Worm (Caenorhabditis elegans) whole organism, young adult: ENCODE data around the gene crh-2.

ENCODE experiments used
- F22D6.2 ChIP-seq: sonication (generic microtip); optimal IDR thresholded peaks from 2 replicates; lab custom pipeline; 2016; ENCODE audit warnings: mild to moderate bottlenecking, missing genetic modification characterization, missing compliant biosample characterization
- F23B12.7 ChIP-seq: sonication (generic microtip); optimal IDR thresholded peaks from 2 replicates; lab custom pipeline; 2017; ENCODE audit warnings: missing genetic modification characterization, mild to moderate bottlenecking, missing compliant biosample characterization, antibody characterized with exemption, moderate library complexity; ENCODE audit not compliant: insufficient read depth
- F33H1.4 ChIP-seq: fragments of 200-800 bp; sonication (Bioruptor generic); IDR thresholded peaks from 2 replicates; pipeline ENCODE4 v1.3.6; 2022; ENCODE audit warnings: missing genetic modification reagents, missing genetic modification characterization, missing compliant biosample characterization
- F39B2.1 ChIP-seq: fragments of 200-800 bp; sonication (Bioruptor generic); IDR thresholded peaks from 2 replicates; pipeline ENCODE4 v1.3.6; 2022; ENCODE audit warnings: missing genetic modification reagents, missing genetic modification characterization, missing compliant biosample characterization
- F57A8.1 ChIP-seq: fragments of 200-800 bp; sonication (Bioruptor generic); optimal IDR thresholded peaks from 2 replicates; lab custom pipeline; 2018; ENCODE audit warnings: mild to moderate bottlenecking, missing genetic modification characterization, moderate library complexity, missing compliant biosample characterization
- K11D2.4 ChIP-seq: fragments of 200-800 bp; sonication (Bioruptor generic); IDR thresholded peaks from 2 replicates; pipeline ENCODE4 v1.3.6; 2022; ENCODE audit warnings: missing genetic modification reagents, missing genetic modification characterization, missing compliant biosample characterization
- T07F8.4 ChIP-seq: sonication (generic microtip); optimal IDR thresholded peaks from 2 replicates; lab custom pipeline; 2016; ENCODE audit warnings: mild to moderate bottlenecking, missing genetic modification characterization, moderate library complexity, missing compliant biosample characterization
- Y95B8A.8 ChIP-seq: fragments of 200-800 bp; sonication (Bioruptor generic); IDR thresholded peaks from 2 replicates; pipeline ENCODE4 v1.3.6; 2022; ENCODE audit warnings: missing genetic modification reagents, missing genetic modification characterization, missing compliant biosample characterization
- akir-1 ChIP-seq: fragments of 200-800 bp; sonication (Bioruptor generic); optimal IDR thresholded peaks from 2 replicates; lab custom pipeline; 2018; ENCODE audit warnings: mild to moderate bottlenecking, missing genetic modification characterization, moderate library complexity, missing compliant biosample characterization
- aptf-2 ChIP-seq: fragments of 200-800 bp; sonication (Bioruptor generic); conservative IDR thresholded peaks from 2 replicates; pipeline ENCODE4 v1.3.6; 2022; ENCODE audit warnings: missing genetic modification reagents, missing genetic modification characterization, missing compliant biosample characterization
- atf-7 ChIP-seq: sonication (generic microtip); optimal IDR thresholded peaks from 2 replicates; lab custom pipeline; 2017; ENCODE audit warnings: mild to moderate bottlenecking, missing genetic modification characterization, missing compliant biosample characterization
- athp-1 ChIP-seq: sonication (generic microtip); optimal IDR thresholded peaks from 2 replicates; lab custom pipeline; 2017; ENCODE audit warnings: mild to moderate bottlenecking, missing genetic modification characterization, missing compliant biosample characterization
- bed-1 ChIP-seq: fragments of 200-800 bp; sonication (Bioruptor generic); IDR thresholded peaks from 2 replicates; pipeline ENCODE4 v1.3.6; 2022; ENCODE audit warnings: missing genetic modification reagents, missing genetic modification characterization, missing compliant biosample characterization
- ccch-3 ChIP-seq: fragments of 200-800 bp; sonication (Bioruptor generic); optimal IDR thresholded peaks from 2 replicates; lab custom pipeline; 2018; ENCODE audit warnings: mild to moderate bottlenecking, missing genetic modification characterization, missing compliant biosample characterization
- cebp-2 ChIP-seq: fragments of 200-800 bp; sonication (Bioruptor generic); IDR thresholded peaks from 2 replicates; pipeline ENCODE4 v1.3.6; 2022; ENCODE audit warnings: missing genetic modification characterization, missing compliant biosample characterization
- ceh-79 ChIP-seq: sonication (generic microtip); optimal IDR thresholded peaks from 2 replicates; lab custom pipeline; 2017; ENCODE audit warnings: mild to moderate bottlenecking, missing genetic modification characterization, missing compliant biosample characterization
- ceh-91 ChIP-seq: fragments of 200-800 bp; sonication (Bioruptor generic); IDR thresholded peaks from 2 replicates; pipeline ENCODE4 v1.3.6; 2022; ENCODE audit warnings: missing genetic modification reagents, missing genetic modification characterization, missing compliant biosample characterization
- chd-7 ChIP-seq: sonication (generic microtip); optimal IDR thresholded peaks from 2 replicates; lab custom pipeline; 2016; ENCODE audit warnings: mild to moderate bottlenecking, missing genetic modification characterization, moderate library complexity, missing compliant biosample characterization
- dox-1 ChIP-seq: fragments of 200-800 bp; sonication (Bioruptor generic); IDR thresholded peaks from 2 replicates; pipeline ENCODE4 v1.3.6; 2022; ENCODE audit warnings: missing genetic modification reagents, missing genetic modification characterization, missing compliant biosample characterization
- dpl-1 ChIP-seq: fragments of 150-350 bp; optimal IDR thresholded peaks from 2 replicates; lab custom pipeline; 2014; ENCODE audit warnings: missing biosample characterization, missing genetic modification reagents, missing genetic modification characterization
- gei-17 ChIP-seq: fragments of 200-800 bp; sonication (Bioruptor generic); optimal IDR thresholded peaks from 2 replicates; lab custom pipeline; 2018; ENCODE audit warnings: mild to moderate bottlenecking, missing genetic modification characterization, missing compliant biosample characterization
- him-1 ChIP-seq: sonication (generic microtip); optimal IDR thresholded peaks from 2 replicates; lab custom pipeline; 2016; ENCODE audit warnings: missing genotype, missing genetic modification reagents, missing genetic modification characterization, missing compliant biosample characterization
- hlh-12 ChIP-seq: sonication (generic microtip); optimal IDR thresholded peaks from 2 replicates; lab custom pipeline; 2016; ENCODE audit warnings: missing genetic modification characterization, missing compliant biosample characterization
- hmg-1.2 ChIP-seq: fragments of 200-800 bp; sonication (Bioruptor generic); IDR thresholded peaks from 2 replicates; pipeline ENCODE4 v1.3.6; 2022; ENCODE audit warnings: missing genetic modification reagents, missing genetic modification characterization, missing compliant biosample characterization
- hsf-1 ChIP-seq: fragments of 200-800 bp; sonication (Bioruptor generic); IDR thresholded peaks from 2 replicates; pipeline ENCODE4 v1.3.6; 2022; ENCODE audit warnings: missing genetic modification reagents, missing genetic modification characterization, missing compliant biosample characterization
- lag-1 ChIP-seq: fragments of 200-800 bp; sonication (Bioruptor generic); IDR thresholded peaks from 2 replicates; pipeline ENCODE4 v1.3.6; 2022; ENCODE audit warnings: missing genetic modification reagents, missing genetic modification characterization, missing compliant biosample characterization
- lin-40 ChIP-seq: sonication (generic microtip); optimal IDR thresholded peaks from 2 replicates; lab custom pipeline; 2016; ENCODE audit warnings: missing genetic modification characterization, mild to moderate bottlenecking, missing compliant biosample characterization, missing genotype, missing genetic modification reagents
- lin-54 ChIP-seq: fragments of 200-800 bp; sonication (Bioruptor generic); optimal IDR thresholded peaks from 2 replicates; lab custom pipeline; 2018; ENCODE audit warnings: mild to moderate bottlenecking, missing genetic modification characterization, missing compliant biosample characterization
- lir-1 ChIP-seq: fragments of 200-800 bp; sonication (Bioruptor generic); conservative IDR thresholded peaks from 2 replicates; pipeline ENCODE4 v1.3.6; 2022; ENCODE audit warnings: missing genetic modification reagents, missing genetic modification characterization, missing compliant biosample characterization
- madf-10 ChIP-seq: sonication (generic microtip); optimal IDR thresholded peaks from 2 replicates; lab custom pipeline; 2016; ENCODE audit warnings: mild to moderate bottlenecking, missing genetic modification characterization, missing compliant biosample characterization
- mcd-1 ChIP-seq: fragments of 200-800 bp; sonication (Bioruptor generic); IDR thresholded peaks from 2 replicates; pipeline ENCODE4 v1.3.6; 2022; ENCODE audit warnings: missing genetic modification reagents, missing genetic modification characterization, missing compliant biosample characterization
- nfyb-1 ChIP-seq: fragments of 200-800 bp; sonication (Bioruptor generic); IDR thresholded peaks from 2 replicates; pipeline ENCODE4 v1.3.6; 2022; ENCODE audit warnings: missing genetic modification reagents, missing genetic modification characterization, missing compliant biosample characterization
- nhr-80 ChIP-seq: sonication (generic microtip); optimal IDR thresholded peaks from 2 replicates; lab custom pipeline; 2016; ENCODE audit warnings: missing genetic modification characterization, missing compliant biosample characterization
- nhr-90 ChIP-seq: sonication (generic microtip); optimal IDR thresholded peaks from 2 replicates; lab custom pipeline; 2016; ENCODE audit warnings: missing genotype, mild to moderate bottlenecking, missing genetic modification characterization, missing compliant biosample characterization
- rcor-1 ChIP-seq: fragments of 200-800 bp; sonication (Bioruptor generic); IDR thresholded peaks from 2 replicates; pipeline ENCODE4 v1.3.6; 2022; ENCODE audit warnings: missing genetic modification reagents, missing genetic modification characterization, missing compliant biosample characterization
- rpc-1 ChIP-seq, 2 experiments: fragments of 150-350 bp in 1 of 2; sonication (generic microtip) in 1 of 2; optimal IDR thresholded peaks; 2 replicates each; lab custom pipeline; 2014 to 2018; ENCODE audit warnings: missing biosample characterization in 1 of 2, missing genetic modification characterization in 1 of 2, missing genetic modification reagents in 1 of 2, missing genotype in 1 of 2
- sea-2 ChIP-seq: fragments of 200-800 bp; sonication (Bioruptor generic); IDR thresholded peaks from 2 replicates; pipeline ENCODE4 v1.3.6; 2022; ENCODE audit warnings: missing genetic modification characterization, missing compliant biosample characterization
- snpc-1.1 ChIP-seq: sonication (generic microtip); optimal IDR thresholded peaks from 2 replicates; lab custom pipeline; 2017; ENCODE audit warnings: missing genetic modification characterization, mild to moderate bottlenecking, missing compliant biosample characterization, antibody characterized with exemption, moderate library complexity, missing genotype, missing genetic modification reagents; ENCODE audit not compliant: insufficient read depth
- snpc-1.3 ChIP-seq: sonication (generic microtip); optimal IDR thresholded peaks from 2 replicates; lab custom pipeline; 2017; ENCODE audit warnings: missing genetic modification characterization, mild to moderate bottlenecking, missing compliant biosample characterization, antibody characterized with exemption, moderate library complexity, missing genotype, missing genetic modification reagents; ENCODE audit not compliant: insufficient read depth
- xnd-1 ChIP-seq: sonication (generic microtip); optimal IDR thresholded peaks from 2 replicates; lab custom pipeline; 2016; ENCODE audit warnings: missing genotype, missing genetic modification reagents, missing genetic modification characterization, missing compliant biosample characterization
- ztf-3 ChIP-seq: fragments of 200-800 bp; sonication (Bioruptor generic); optimal IDR thresholded peaks from 2 replicates; lab custom pipeline; 2018; ENCODE audit warnings: mild to moderate bottlenecking, missing genetic modification characterization, missing compliant biosample characterization

crh-2 gene

DNA sequence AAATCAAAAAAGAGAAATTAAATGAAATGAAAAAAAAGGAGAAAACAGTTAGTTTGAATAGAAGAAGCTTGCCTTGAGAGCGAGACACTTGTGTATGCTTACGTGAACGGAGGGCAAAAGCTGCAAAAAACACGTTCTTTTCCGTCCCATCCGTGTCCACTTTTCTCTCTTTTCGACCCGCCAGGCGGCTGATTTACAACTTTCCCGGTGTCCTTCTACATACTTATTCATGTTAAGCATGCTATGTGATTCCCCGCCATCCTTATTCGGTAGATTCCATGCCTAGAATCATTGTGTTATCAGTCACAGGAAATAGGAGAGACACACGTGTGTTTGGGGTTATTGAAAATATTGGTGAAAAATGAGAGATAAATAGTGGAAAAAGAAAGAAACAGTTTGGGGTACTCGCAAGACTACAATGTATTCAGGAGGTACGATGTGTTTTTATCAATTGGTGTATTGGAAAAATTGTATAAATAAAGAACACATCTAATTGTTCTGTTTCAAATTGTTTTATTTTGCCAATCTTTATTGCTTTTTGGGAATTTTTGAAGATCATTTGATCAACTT, 45.3 kb downstream of the crh-2 start, which contains the start of gene nas-29:
nas-29 (minus strand) TSS at position 92 of the 570 bp plus-strand sequence.
- TF ChIP-seq snpc-1.3 (tag; lab: Kevin White, UChicago), result no peak
- no peak for TF ChIP-seq snpc-1.1 (tag; lab: Kevin White, UChicago)
- no peak for TF ChIP-seq lag-1 (GFP tag; lab: Robert Waterston, UW)
- peak; percentile 79 for TF ChIP-seq nhr-80
- TF ChIP-seq K11D2.4 (GFP tag; lab: Robert Waterston, UW), result no peak
- TF ChIP-seq xnd-1 (tag; lab: Kevin White, UChicago), result no peak
- no peak for TF ChIP-seq athp-1 (tag; lab: Kevin White, UChicago)
- no peak for TF ChIP-seq F22D6.2 (tag; lab: Kevin White, UChicago)
- 0 out of 2 replicates have a peak, but pooled peaks have one; percentile 29 for TF ChIP-seq dox-1 (GFP tag; lab: Robert Waterston, UW)
- no peak for TF ChIP-seq F57A8.1 (GFP tag; lab: Kevin White, UChicago)

DNA sequence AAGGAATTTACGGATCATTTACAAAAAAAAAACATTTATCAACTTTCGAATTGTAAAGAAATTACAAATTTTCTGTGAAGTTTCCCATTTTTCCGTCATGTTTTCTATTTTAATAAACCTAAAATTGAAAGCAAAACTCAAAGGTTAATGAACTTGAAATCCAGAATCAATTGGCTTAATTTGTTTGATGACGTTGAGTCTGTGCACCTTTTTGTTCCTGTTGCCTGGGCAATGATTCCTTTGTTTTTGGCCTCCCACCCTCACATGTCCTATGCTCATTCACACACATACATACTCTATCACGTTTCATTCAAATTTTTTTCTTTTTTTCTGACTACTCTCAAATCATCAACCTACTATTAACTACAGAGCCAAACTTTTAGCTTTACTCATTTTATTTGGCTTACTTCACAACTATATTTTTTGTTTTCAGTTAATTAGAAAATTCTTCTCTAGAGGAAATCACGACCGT, 51.0 kb downstream of the crh-2 start, which contains the start of gene F58A6.2:
F58A6.2 (plus strand) TSS at position 422 of the 472 bp plus-strand sequence.
- TF ChIP-seq ceh-79 (tag; lab: Kevin White, UChicago) (no peak), hmg-1.2 (no peak), gei-17 (GFP tag; lab: Kevin White, UChicago) (no peak), Y95B8A.8 (no peak), F33H1.4 (GFP tag; lab: Robert Waterston, UW) (no peak), T07F8.4 (no peak), lin-54 (GFP tag; lab: Kevin White, UChicago) (no peak)

DNA sequence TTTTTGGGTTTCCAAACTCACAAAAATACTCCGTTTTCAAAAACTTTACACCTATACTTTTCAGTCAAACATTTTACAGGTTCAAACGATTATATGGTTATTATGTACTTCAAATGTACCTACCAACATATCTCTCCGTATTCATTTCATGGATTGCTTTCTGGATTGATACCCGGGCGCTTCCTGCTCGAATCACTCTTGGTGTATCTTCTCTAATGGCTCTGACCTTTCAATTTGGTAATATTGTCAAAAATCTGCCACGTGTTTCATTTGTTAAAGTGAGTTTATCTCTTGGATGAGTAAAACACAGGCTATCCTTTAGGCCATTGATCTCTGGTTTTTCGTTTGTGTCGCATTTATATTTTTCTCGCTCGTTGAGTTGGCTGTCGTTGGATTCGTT, 55.6 kb downstream of the crh-2 start:
- TF ChIP-seq atf-7 (tag; lab: Kevin White, UChicago), result no peak
- no peak for TF ChIP-seq ccch-3 (GFP tag; lab: Kevin White, UChicago)
- TF ChIP-seq him-1 (tag; lab: Kevin White, UChicago), result no peak
- TF ChIP-seq nhr-90 (tag; lab: Kevin White, UChicago), result no peak
- no peak for TF ChIP-seq F39B2.1 (GFP tag; lab: Robert Waterston, UW)
- TF ChIP-seq ztf-3 (GFP tag; lab: Kevin White, UChicago), result no peak
- TF ChIP-seq rcor-1 (GFP tag; lab: Robert Waterston, UW), result no peak
- TF ChIP-seq bed-1 (GFP tag; lab: Robert Waterston, UW), result no peak
- TF ChIP-seq, all 124 proteins: peak for 0

DNA sequence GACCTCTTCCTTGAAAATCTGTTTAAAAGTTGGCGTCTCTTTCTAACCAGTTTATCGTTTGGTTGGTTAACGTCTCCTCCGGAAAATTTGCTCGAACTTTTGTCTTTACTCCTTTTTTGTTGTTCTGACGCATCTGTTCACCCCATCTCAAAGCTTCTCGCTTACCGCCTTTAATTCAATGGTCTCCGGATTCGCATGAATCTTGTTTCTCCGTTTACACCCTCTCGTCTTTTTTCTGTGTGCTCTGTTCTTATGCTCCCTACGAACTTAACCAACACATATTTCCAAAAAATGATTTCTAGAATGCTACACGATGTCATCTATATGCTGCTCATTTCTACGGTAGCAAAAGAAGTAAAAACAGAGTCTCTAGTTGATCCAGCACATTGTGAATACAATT, 57.3 kb downstream of the crh-2 start, which contains the start of gene lgc-56:
lgc-56 (plus strand) TSS at position 301 of the 400 bp plus-strand sequence.
- TF ChIP-seq hsf-1 (GFP tag; lab: Robert Waterston, UW), result no peak
- no peak for TF ChIP-seq lir-1 (GFP tag; lab: Robert Waterston, UW)
- TF ChIP-seq gei-17 (GFP tag; lab: Kevin White, UChicago), result no peak
- no peak for TF ChIP-seq ceh-91 (GFP tag; lab: Robert Waterston, UW)
- no peak for TF ChIP-seq mcd-1 (GFP tag; lab: Robert Waterston, UW)
- no peak for TF ChIP-seq hlh-12 (tag; lab: Kevin White, UChicago)
- no peak for TF ChIP-seq F23B12.7 (tag; lab: Kevin White, UChicago)
- TF ChIP-seq aptf-2, result no peak
- TF ChIP-seq dpl-1 (GFP tag; lab: Kevin White, UChicago), result no peak
- no peak for TF ChIP-seq sea-2 (GFP tag; lab: Robert Waterston, UW)
- no peak for TF ChIP-seq rpc-1 (optimal IDR thresholded peaks at IDR 0.05; lab: Kevin White, UChicago)
- TF ChIP-seq rpc-1 (tag; optimal IDR thresholded peaks at IDR 0.05; lab: Kevin White, UChicago), result no peak
- TF ChIP-seq lin-40, result no peak
- no peak for TF ChIP-seq nfyb-1 (GFP tag; lab: Robert Waterston, UW)
- no peak for TF ChIP-seq Y95B8A.8
- no peak for TF ChIP-seq akir-1 (GFP tag; lab: Kevin White, UChicago)
- no peak for TF ChIP-seq cebp-2 (GFP tag; lab: Robert Waterston, UW)
- TF ChIP-seq chd-7, result no peak
- no peak for TF ChIP-seq madf-10 (tag; lab: Kevin White, UChicago)
- no peak for TF ChIP-seq T07F8.4
- no peak for TF ChIP-seq F22D6.2 (tag; lab: Kevin White, UChicago)
